Fruit fly (Drosophila melanogaster) whole organism, embryonic: ENCODE measurements around the gene Vlet.

Source experiments
- Aef1 ChIP-seq: fragments of 200-800 bp; sonication (Bioruptor generic); IDR thresholded peaks from 3 replicates; pipeline ENCODE4 v1.3.6; 2022; ENCODE audit warnings: missing biosample characterization, missing genetic modification characterization
- Awh ChIP-seq: fragments of 200-800 bp; sonication (Bioruptor generic); IDR thresholded peaks from 2 replicates; pipeline ENCODE4, ENCODE4 v1.3.6; 2022; ENCODE audit warnings: missing biosample characterization, missing genetic modification characterization
- BtbVII ChIP-seq: fragments of 200-800 bp; sonication (Bioruptor generic); optimal IDR thresholded peaks from 3 replicates; lab custom pipeline; 2017; ENCODE audit warnings: missing biosample characterization, mild to moderate bottlenecking, missing genetic modification characterization
- CG10462 ChIP-seq: fragments of 200-800 bp; sonication (Bioruptor generic); optimal IDR thresholded peaks from 2 replicates; lab custom pipeline; 2016; ENCODE audit warnings: missing biosample characterization, missing genetic modification characterization
- CG12219 ChIP-seq: fragments of 200-800 bp; sonication (Bioruptor generic); optimal IDR thresholded peaks from 3 replicates; lab custom pipeline; 2018; ENCODE audit warnings: missing biosample characterization, mild to moderate bottlenecking, missing genetic modification characterization
- CG12391 ChIP-seq: fragments of 200-800 bp; sonication (Bioruptor generic); optimal IDR thresholded peaks from 3 replicates; lab custom pipeline; 2018; ENCODE audit warnings: missing biosample characterization, mild to moderate bottlenecking, missing genetic modification characterization, moderate library complexity
- CG16813 ChIP-seq: fragments of 200-800 bp; sonication (Bioruptor generic); IDR thresholded peaks from 3 replicates; pipeline ENCODE4 v1.3.6; 2022; ENCODE audit warnings: missing biosample characterization, missing genetic modification characterization; ENCODE audit not compliant: partially characterized antibody
- CG17361 ChIP-seq: fragments of 200-800 bp; sonication (Bioruptor generic); IDR thresholded peaks from 3 replicates; pipeline ENCODE4 v1.3.6; 2022; ENCODE audit warnings: missing biosample characterization, missing genetic modification characterization
- CG31224 ChIP-seq: fragments of 200-800 bp; sonication (Bioruptor generic); IDR thresholded peaks from 2 replicates; pipeline ENCODE4 v1.3.6; 2022; ENCODE audit warnings: missing biosample characterization, missing genetic modification characterization
- CG33213 ChIP-seq: fragments of 200-800 bp; sonication (Bioruptor generic); optimal IDR thresholded peaks from 3 replicates; lab custom pipeline; 2016; ENCODE audit warnings: missing biosample characterization, missing genetic modification characterization
- CG7963 ChIP-seq: fragments of 200-800 bp; sonication (Bioruptor generic); IDR thresholded peaks from 3 replicates; pipeline ENCODE4 v1.3.6; 2022; ENCODE audit warnings: missing biosample characterization, missing genetic modification characterization; ENCODE audit not compliant: partially characterized antibody
- CG9215 ChIP-seq: fragments of 200-800 bp; sonication (Bioruptor generic); IDR thresholded peaks from 2 replicates; pipeline ENCODE4 v1.3.6; 2022; ENCODE audit warnings: missing biosample characterization, missing genetic modification characterization
- CG9876 ChIP-seq: fragments of 200-800 bp; sonication (Bioruptor generic); optimal IDR thresholded peaks from 2 replicates; lab custom pipeline; 2016; ENCODE audit warnings: missing biosample characterization, missing genetic modification characterization
- Chrac-16 ChIP-seq: fragments of 200-800 bp; sonication (Bioruptor generic); optimal IDR thresholded peaks from 3 replicates; lab custom pipeline; 2016; ENCODE audit warnings: missing biosample characterization, missing genetic modification characterization
- CoRest ChIP-seq: fragments of 200-800 bp; sonication (Bioruptor generic); optimal IDR thresholded peaks from 3 replicates; lab custom pipeline; 2018; ENCODE audit warnings: missing biosample characterization, mild to moderate bottlenecking, missing genetic modification characterization, moderate library complexity
- Dek ChIP-seq: fragments of 200-800 bp; sonication (Bioruptor generic); optimal IDR thresholded peaks from 3 replicates; lab custom pipeline; 2019; ENCODE audit warnings: missing biosample characterization, mild to moderate bottlenecking, missing genetic modification characterization, moderate library complexity
- Dip3 ChIP-seq: fragments of 200-800 bp; sonication (Bioruptor generic); optimal IDR thresholded peaks from 3 replicates; lab custom pipeline; 2016; ENCODE audit warnings: missing biosample characterization, missing genetic modification characterization
- Dll ChIP-seq: fragments of 200-800 bp; sonication (Bioruptor generic); IDR thresholded peaks from 4 replicates; pipeline ENCODE4 v1.3.6; 2022; ENCODE audit warnings: missing biosample characterization, missing genetic modification characterization; ENCODE audit not compliant: partially characterized antibody
- H2.0 ChIP-seq: fragments of 200-800 bp; sonication (Bioruptor generic); IDR thresholded peaks from 2 replicates; pipeline ENCODE4 v1.3.6; 2022; ENCODE audit warnings: missing biosample characterization, missing genetic modification characterization
- Hmx ChIP-seq: fragments of 200-800 bp; sonication (Bioruptor generic); optimal IDR thresholded peaks from 2 replicates; lab custom pipeline; 2016; ENCODE audit warnings: missing biosample characterization, missing genetic modification characterization
- Hr78 ChIP-seq, 2 experiments: fragments of 200-800 bp in 1 of 2; fragments of >200 bp in 1 of 2; sonication (Bioruptor generic) in 1 of 2; optimal IDR thresholded peaks; 2 replicates each; lab custom pipeline; 2017 to 2019; ENCODE audit warnings: missing biosample characterization in 2 of 2, missing genetic modification characterization in 2 of 2, mild to moderate bottlenecking in 1 of 2, moderate library complexity in 1 of 2
- Hsf ChIP-seq: fragments of 200-800 bp; sonication (Bioruptor generic); optimal IDR thresholded peaks from 3 replicates; lab custom pipeline; 2016; ENCODE audit warnings: missing biosample characterization, missing genetic modification characterization
- Kr ChIP-seq: fragments of 200-800 bp; sonication (Bioruptor generic); optimal IDR thresholded peaks from 2 replicates; lab custom pipeline; 2017; ENCODE audit warnings: missing biosample characterization, mild to moderate bottlenecking, missing genetic modification characterization
- Lhr ChIP-seq: fragments of 200-800 bp; sonication (Bioruptor generic); optimal IDR thresholded peaks from 3 replicates; lab custom pipeline; 2017; ENCODE audit warnings: mild to moderate bottlenecking, missing biosample characterization, missing genetic modification reagents, missing genetic modification characterization
- Mad ChIP-seq: fragments of 200-800 bp; sonication (Bioruptor generic); optimal IDR thresholded peaks from 2 replicates; lab custom pipeline; 2016; ENCODE audit warnings: missing biosample characterization, missing genetic modification characterization
- Oli ChIP-seq: fragments of 200-800 bp; sonication (Bioruptor generic); optimal IDR thresholded peaks from 2 replicates; lab custom pipeline; 2018; ENCODE audit warnings: missing biosample characterization, mild to moderate bottlenecking, missing genetic modification characterization, moderate library complexity
- Ravus ChIP-seq: fragments of 200-800 bp; sonication (Bioruptor generic); IDR thresholded peaks from 2 replicates; pipeline ENCODE4 v1.3.6; 2022; ENCODE audit warnings: missing biosample characterization, missing genetic modification characterization
- Six4 ChIP-seq: fragments of 200-800 bp; sonication (Bioruptor generic); optimal IDR thresholded peaks from 2 replicates; lab custom pipeline; 2016; ENCODE audit warnings: missing biosample characterization, missing genetic modification characterization
- ac ChIP-seq: fragments of 200-800 bp; sonication (Bioruptor generic); optimal IDR thresholded peaks from 3 replicates; lab custom pipeline; 2017; ENCODE audit warnings: missing biosample characterization, mild to moderate bottlenecking, missing genetic modification characterization
- amos ChIP-seq: fragments of 200-800 bp; sonication (Bioruptor generic); IDR thresholded peaks from 2 replicates; pipeline ENCODE4 v1.3.6; 2022; ENCODE audit warnings: missing biosample characterization, missing genetic modification characterization; ENCODE audit not compliant: partially characterized antibody
- bbx ChIP-seq: fragments of 200-800 bp; sonication (Bioruptor generic); IDR thresholded peaks from 2 replicates; pipeline ENCODE4 v1.3.6; 2022; ENCODE audit warnings: missing biosample characterization, missing genetic modification characterization; ENCODE audit not compliant: partially characterized antibody
- bsh ChIP-seq, 2 experiments: fragments of 200-800 bp; sonication (Bioruptor generic); optimal IDR thresholded peaks; 2 replicates each; lab custom pipeline; 2017 to 2018; ENCODE audit warnings: mild to moderate bottlenecking in 2 of 2, missing biosample characterization in 2 of 2, missing genetic modification characterization in 2 of 2, moderate library complexity in 1 of 2
- dmrt99B ChIP-seq: fragments of 200-800 bp; sonication (Bioruptor generic); optimal IDR thresholded peaks from 2 replicates; lab custom pipeline; 2018; ENCODE audit warnings: missing biosample characterization, mild to moderate bottlenecking, missing genetic modification characterization, moderate library complexity
- ewg ChIP-seq: fragments of 200-800 bp; sonication (Bioruptor generic); optimal IDR thresholded peaks from 3 replicates; lab custom pipeline; 2017; ENCODE audit warnings: mild to moderate bottlenecking, missing biosample characterization, missing genetic modification reagents, missing genetic modification characterization
- gcm ChIP-seq: fragments of 200-800 bp; sonication (Bioruptor generic); optimal IDR thresholded peaks from 2 replicates; lab custom pipeline; 2019; ENCODE audit warnings: missing biosample characterization, mild to moderate bottlenecking, missing genetic modification characterization, moderate library complexity
- gem ChIP-seq: fragments of 200-800 bp; sonication (Bioruptor generic); optimal IDR thresholded peaks from 2 replicates; lab custom pipeline; 2019; ENCODE audit warnings: missing biosample characterization, mild to moderate bottlenecking, missing genetic modification characterization, moderate library complexity
- her ChIP-seq: fragments of 200-800 bp; sonication (Bioruptor generic); optimal IDR thresholded peaks from 2 replicates; lab custom pipeline; 2016; ENCODE audit warnings: missing biosample characterization, missing genetic modification characterization
- lilli ChIP-seq: fragments of 200-800 bp; sonication (Bioruptor generic); optimal IDR thresholded peaks from 3 replicates; lab custom pipeline; 2016; ENCODE audit warnings: missing biosample characterization, missing genetic modification characterization
- phol ChIP-seq: fragments of 200-800 bp; sonication (Bioruptor generic); optimal IDR thresholded peaks from 3 replicates; lab custom pipeline; 2018; ENCODE audit warnings: missing biosample characterization, mild to moderate bottlenecking, missing genetic modification characterization, moderate library complexity
- sens-2 ChIP-seq: fragments of 200-800 bp; sonication (Bioruptor generic); IDR thresholded peaks from 2 replicates; pipeline ENCODE4 v1.3.6; 2022; ENCODE audit warnings: missing biosample characterization, missing genetic modification characterization
- sr ChIP-seq: fragments of 200-800 bp; sonication (Bioruptor generic); IDR thresholded peaks from 3 replicates; pipeline ENCODE4 v1.3.6; 2022; ENCODE audit warnings: missing biosample characterization, missing genetic modification characterization
- stwl ChIP-seq: fragments of 200-800 bp; sonication (Bioruptor generic); optimal IDR thresholded peaks from 3 replicates; lab custom pipeline; 2018; ENCODE audit warnings: missing biosample characterization, mild to moderate bottlenecking, missing genetic modification characterization, moderate library complexity
- tap ChIP-seq: fragments of 200-800 bp; optimal IDR thresholded peaks from 3 replicates; lab custom pipeline; 2019; ENCODE audit warnings: missing biosample characterization, mild to moderate bottlenecking, missing genetic modification characterization, moderate library complexity
- tin ChIP-seq: fragments of 200-800 bp; sonication (Bioruptor generic); optimal IDR thresholded peaks from 3 replicates; lab custom pipeline; 2016; ENCODE audit warnings: missing biosample characterization, missing genetic modification characterization
- ttk ChIP-seq: fragments of 200-800 bp; sonication (Bioruptor generic); IDR thresholded peaks from 2 replicates; pipeline ENCODE4 v2.1.2; 2022; ENCODE audit warnings: missing biosample characterization, missing genetic modification characterization
- twi ChIP-seq: fragments of 200-800 bp; optimal IDR thresholded peaks from 2 replicates; lab custom pipeline; 2019; ENCODE audit warnings: missing biosample characterization, mild to moderate bottlenecking, missing genetic modification characterization, moderate library complexity
- unc-4 ChIP-seq: fragments of 200-800 bp; sonication (Bioruptor generic); IDR thresholded peaks from 2 replicates; pipeline ENCODE4 v1.3.6; 2022; ENCODE audit warnings: missing biosample characterization, missing genetic modification characterization; ENCODE audit not compliant: partially characterized antibody
- unpg ChIP-seq: fragments of 200-800 bp; sonication (Bioruptor generic); optimal IDR thresholded peaks from 3 replicates; lab custom pipeline; 2018; ENCODE audit warnings: missing biosample characterization, mild to moderate bottlenecking, missing genetic modification characterization, moderate library complexity
- wdn ChIP-seq: fragments of 200-800 bp; sonication (Bioruptor generic); IDR thresholded peaks from 2 replicates; pipeline ENCODE4 v1.3.6; 2022; ENCODE audit warnings: missing biosample characterization, missing genetic modification characterization

Gene Vlet

DNA sequence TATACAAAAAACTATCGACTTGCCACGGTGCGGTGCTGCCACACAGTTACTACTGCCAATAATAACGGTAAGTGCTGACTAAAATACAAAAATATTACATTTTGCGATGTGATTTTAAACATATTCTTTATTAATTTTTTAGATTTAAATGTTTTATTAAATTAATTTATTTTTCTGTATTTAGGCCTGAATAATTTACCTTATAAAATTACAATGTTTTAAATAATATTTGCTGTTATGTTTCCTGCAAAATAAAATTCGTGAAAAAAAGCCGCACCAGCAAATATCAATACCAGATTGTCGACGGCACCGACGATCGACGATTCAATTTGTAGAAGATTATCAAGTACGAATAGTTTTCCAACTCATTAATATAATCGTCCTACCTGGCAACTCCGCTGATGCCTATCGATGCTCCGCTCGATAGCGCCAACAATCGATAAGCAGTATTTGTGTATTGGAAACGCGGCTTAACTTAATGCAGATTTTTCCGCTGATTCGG lies at the start of gene Vlet, which contains the start of gene bif (continued):
- peak; percentile 78 for TF ChIP-seq phol (tag; lab: Kevin White, UChicago)
- peak; percentile 33 for TF ChIP-seq Hsf (GFP tag; lab: Kevin White, UChicago)
- peak; percentile 34 for TF ChIP-seq Six4 (GFP tag; lab: Kevin White, UChicago)
- no peak for TF ChIP-seq CG9876 (GFP tag; lab: Kevin White, UChicago)
- peak; percentile 87 for TF ChIP-seq CG17361
- TF ChIP-seq H2.0 (GFP tag; lab: Robert Waterston, UW), result peak; percentile 53
- TF ChIP-seq sr, result no peak
- TF ChIP-seq CG16813 (GFP tag; lab: Robert Waterston, UW), result peak; percentile 68
- peak; percentile 64 for TF ChIP-seq Chrac-16 (GFP tag; lab: Kevin White, UChicago)
- TF ChIP-seq CG10462, result peak; percentile 44
- no peak for TF ChIP-seq Lhr (GFP tag; lab: Kevin White, UChicago)
- TF ChIP-seq tap (tag; lab: Kevin White, UChicago), result peak; percentile 38
- TF ChIP-seq CG7963 (GFP tag; lab: Robert Waterston, UW), result peak; percentile 33; the same call in 1 of the 3 replicates
- no peak for TF ChIP-seq Mad (GFP tag; lab: Kevin White, UChicago)
- TF ChIP-seq Dip3 (GFP tag; lab: Kevin White, UChicago), result peak; percentile 11
- TF ChIP-seq amos (GFP tag; lab: Robert Waterston, UW), result peak; percentile 69
- peak; percentile 58 for TF ChIP-seq Oli (tag; lab: Kevin White, UChicago)
- peak; percentile 55 for TF ChIP-seq bbx
- no peak for TF ChIP-seq CG12219
- peak; percentile 48 for TF ChIP-seq stwl (tag; lab: Kevin White, UChicago)
- TF ChIP-seq dmrt99B (tag; lab: Kevin White, UChicago), result peak; percentile 61
- TF ChIP-seq gem (tag; lab: Kevin White, UChicago), result peak; percentile 82
- peak; percentile 85 for TF ChIP-seq CoRest
- no peak for TF ChIP-seq Awh
- TF ChIP-seq Dll (GFP tag; lab: Robert Waterston, UW), result peak; percentile 61; the same call in 1 of the 4 replicates
- peak; percentile 18 for TF ChIP-seq gcm (GFP tag; lab: Kevin White, UChicago)
- no peak for TF ChIP-seq Kr (GFP tag; lab: Kevin White, UChicago)
- peak; percentile 72 for TF ChIP-seq tin (GFP tag; lab: Kevin White, UChicago)
- peak; percentile 16 for TF ChIP-seq CG33213 (GFP tag; lab: Kevin White, UChicago)
- no peak for TF ChIP-seq Hmx (GFP tag; lab: Kevin White, UChicago)
- no peak for TF ChIP-seq ac
- peak; percentile 58 for TF ChIP-seq BtbVII
- TF ChIP-seq Hr78 (GFP tag; optimal IDR thresholded peaks at IDR 0.05; lab: Kevin White, UChicago), result no peak
- peak; percentile 36 for TF ChIP-seq her (GFP tag; lab: Kevin White, UChicago)
- TF ChIP-seq sens-2 (GFP tag; lab: Robert Waterston, UW), result no peak
- TF ChIP-seq unc-4 (GFP tag; lab: Robert Waterston, UW), result peak; percentile 59; the same call in 1 of the 2 replicates
- peak; percentile 38; the same call in 1 of the 3 replicates for TF ChIP-seq Aef1 (GFP tag; lab: Robert Waterston, UW)
- peak; percentile 77 for TF ChIP-seq CG12391 (tag; lab: Kevin White, UChicago)
- TF ChIP-seq twi (tag; lab: Kevin White, UChicago), result peak; percentile 44
- TF ChIP-seq CG9215 (GFP tag; lab: Robert Waterston, UW), result peak; percentile 71
- peak; percentile 15; the same call in 1 of the 2 replicates for TF ChIP-seq ttk (GFP tag; lab: Robert Waterston, UW)
- peak; percentile 56 for TF ChIP-seq unpg (GFP tag; lab: Kevin White, UChicago)
- peak; percentile 40 for TF ChIP-seq Dek (tag; lab: Kevin White, UChicago)
- TF ChIP-seq ewg, result peak; percentile 50
- no peak for TF ChIP-seq Ravus (GFP tag; lab: Robert Waterston, UW)
- TF ChIP-seq lilli (GFP tag; lab: Kevin White, UChicago), result peak; percentile 60
- TF ChIP-seq wdn, result no peak
- TF ChIP-seq CG31224, result no peak
- peak in 1 of 2 experiments; percentile 58 for TF ChIP-seq bsh (GFP tag; optimal IDR thresholded peaks at IDR 0.05; lab: Kevin White, UChicago)
